Fruit fly (Drosophila melanogaster): ENCODE measurements around the gene CG14238.

CG14238 gene

DNA sequence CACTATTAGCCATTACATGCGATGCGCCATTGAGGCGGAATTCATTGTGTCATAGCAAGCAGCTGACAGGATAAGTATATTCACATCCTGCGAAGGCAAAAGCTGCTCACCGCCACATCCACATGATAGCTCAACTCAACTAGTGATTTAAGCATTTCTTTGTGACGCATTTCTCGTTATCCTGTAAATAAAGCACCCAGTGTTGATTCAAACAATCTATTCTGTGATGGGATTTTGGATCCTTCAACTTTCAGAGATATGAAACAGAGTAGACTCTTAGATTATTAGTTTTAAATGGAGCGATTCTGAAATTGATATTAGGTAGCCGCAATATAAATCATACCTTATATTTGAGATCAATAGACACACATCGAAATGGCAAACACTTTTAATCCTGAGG, 9.3 kb upstream of the CG14238 start, which contains the start of gene Hex-t1:
Gene Hex-t1 (plus strand): TSS at position 301 of the 400 bp plus-strand sequence.
- TF ChIP-seq CG8478 (optimal IDR thresholded peaks at IDR 0.05) (no peak), CTCF (optimal IDR thresholded peaks at IDR 0.05) (no peak)

DNA sequence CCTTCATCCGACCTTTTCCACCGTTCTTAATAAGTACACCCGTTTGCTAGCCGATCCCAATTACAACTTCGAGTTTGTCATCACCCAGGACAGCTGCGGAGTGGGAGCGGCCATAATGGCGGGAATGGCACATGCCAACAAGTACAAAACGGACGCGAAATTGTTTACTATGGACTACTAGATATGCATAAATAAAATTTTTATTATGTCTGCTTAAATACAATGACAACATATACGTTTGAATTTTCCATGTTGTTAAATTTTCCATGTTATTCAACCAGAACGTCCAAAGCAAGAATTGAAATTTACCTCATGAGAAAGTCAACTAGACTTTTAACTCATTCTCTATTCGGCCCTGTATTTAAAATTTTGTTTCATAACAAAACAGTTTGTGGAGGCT, 7.7 kb upstream of the CG14238 start, which contains the start of gene Hex-t2:
Gene Hex-t2 (plus strand): TSS at position 301 of the 400 bp plus-strand sequence.
- TF ChIP-seq CTCF (optimal IDR thresholded peaks at IDR 0.05), result no peak
- TF ChIP-seq CG8478 (optimal IDR thresholded peaks at IDR 0.05), result no peak

DNA sequence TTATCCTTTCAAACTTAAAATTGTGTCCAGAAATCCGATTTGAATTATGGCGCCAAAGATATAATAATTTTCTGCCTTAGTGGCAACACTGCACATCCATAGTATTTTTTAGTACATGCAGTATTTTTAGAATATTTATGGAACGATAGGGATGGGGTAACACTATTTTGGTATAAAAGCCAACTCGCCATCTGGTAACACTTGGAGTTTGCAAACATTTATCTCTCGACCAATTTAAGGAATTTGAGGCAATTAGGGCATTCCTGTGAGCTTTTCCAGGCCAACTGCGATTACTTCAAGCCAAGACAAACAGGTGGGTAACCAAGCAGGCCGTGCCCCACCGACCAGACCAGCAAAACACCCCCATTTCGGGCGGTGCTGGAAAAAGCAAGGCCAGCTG, 5.7 kb upstream of the CG14238 start, which contains the start of gene CG5447:
Gene CG5447 (plus strand): TSS at position 190 of the 400 bp plus-strand sequence.
- TF ChIP-seq CTCF (optimal IDR thresholded peaks at IDR 0.05) (no peak), CG8478 (optimal IDR thresholded peaks at IDR 0.05) (no peak)

DNA sequence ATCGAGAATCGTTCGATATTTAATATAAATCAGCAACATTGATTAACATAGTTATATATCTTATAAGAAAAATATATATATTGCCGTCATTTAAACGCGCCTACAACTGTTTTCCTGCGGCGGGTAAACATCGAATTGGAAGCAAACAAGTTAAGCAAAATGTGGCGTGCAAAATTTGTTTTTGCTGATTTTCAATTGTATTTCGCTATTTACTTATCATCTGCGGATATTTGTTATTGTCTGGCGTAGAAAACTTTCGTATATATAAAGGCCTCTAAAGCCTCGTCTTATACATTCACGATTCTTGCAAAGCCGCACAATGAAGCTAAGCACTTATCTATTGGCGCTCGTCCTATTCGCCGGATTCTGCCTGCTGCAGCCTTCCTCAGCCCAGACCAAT, 3.6 kb upstream of the CG14238 start, which contains the start of gene CG43117:
Gene CG43117 (plus strand): TSS at position 301 of the 400 bp plus-strand sequence.
- no peak for TF ChIP-seq CTCF (optimal IDR thresholded peaks at IDR 0.05)
- no peak for TF ChIP-seq CG8478 (optimal IDR thresholded peaks at IDR 0.05)

DNA sequence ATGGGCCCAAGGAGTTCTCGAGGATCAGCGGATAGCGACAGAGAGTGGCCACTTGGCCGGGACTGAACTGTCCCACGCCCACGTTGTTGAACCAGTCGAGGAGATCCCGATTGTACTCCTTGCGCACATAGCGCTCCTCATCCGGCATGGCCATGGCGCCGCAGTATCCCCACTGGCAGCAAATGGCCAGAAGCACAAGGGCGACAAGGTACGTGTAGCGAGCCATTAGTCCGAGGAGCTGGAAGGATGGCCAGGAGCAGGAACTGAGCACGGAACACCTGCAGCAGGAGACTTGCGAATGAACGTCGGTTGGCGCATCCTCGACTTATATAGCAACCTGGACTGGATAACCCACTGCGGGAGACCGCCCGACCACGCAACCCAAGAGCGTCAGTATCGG, 2.2 kb upstream of the CG14238 start, which contains the start of gene Pdf:
Gene Pdf (minus strand): TSS at position 304 of the 400 bp plus-strand sequence.
- TF ChIP-seq CG8478 (optimal IDR thresholded peaks at IDR 0.05) (no peak), CTCF (optimal IDR thresholded peaks at IDR 0.05) (no peak)

DNA sequence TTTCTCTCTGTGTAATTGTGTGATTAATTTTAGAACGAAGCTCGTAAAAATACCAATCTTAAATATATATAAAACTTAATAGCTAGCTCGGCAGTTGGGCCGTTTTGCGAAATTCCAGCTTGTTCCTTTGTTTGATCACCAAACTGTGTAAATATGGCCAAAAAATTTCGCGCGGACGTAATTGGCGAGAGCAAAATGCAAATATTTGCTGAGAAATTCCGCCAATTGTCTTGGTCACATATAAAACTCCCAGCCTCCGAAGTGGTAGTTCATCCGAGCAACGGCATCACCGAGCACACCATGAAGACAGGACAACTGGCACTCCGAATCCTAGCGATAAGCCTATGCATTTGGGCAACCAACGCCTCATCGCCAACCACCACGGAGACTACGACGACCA, 1.5 kb upstream of the CG14238 start, which contains the start of gene CG14237:
Gene CG14237 (plus strand): TSS at position 301 of the 400 bp plus-strand sequence.
- TF ChIP-seq CTCF (optimal IDR thresholded peaks at IDR 0.05) (no peak), CG8478 (optimal IDR thresholded peaks at IDR 0.05) (no peak)

DNA sequence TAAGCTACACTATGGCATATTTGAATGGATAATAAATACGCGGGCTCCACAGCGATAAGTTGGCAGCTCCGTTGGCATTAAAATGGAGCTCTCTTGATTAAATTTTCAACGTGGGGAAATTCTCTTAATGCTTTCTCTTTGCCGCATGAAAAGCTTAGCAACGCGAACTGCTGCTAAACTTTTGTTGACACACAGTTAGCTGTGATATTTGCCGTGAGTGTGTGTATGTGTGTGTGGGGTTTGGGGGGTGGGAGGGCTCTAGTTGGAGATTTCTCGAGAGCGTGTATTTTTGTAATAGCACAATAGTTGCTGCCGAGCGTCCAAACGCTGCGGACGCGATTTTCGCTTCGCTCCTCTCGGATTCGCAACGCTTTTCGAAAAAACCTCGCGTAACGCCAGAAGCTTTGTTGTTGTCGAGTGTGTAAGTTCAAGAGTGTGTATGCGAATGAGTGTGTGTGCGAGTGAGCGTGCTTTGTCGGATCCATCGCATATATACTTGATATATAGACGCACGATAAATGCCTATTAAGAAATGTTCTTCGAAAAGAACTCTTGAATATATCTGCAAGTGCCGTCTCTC, 3.3 kb downstream of the CG14238 start, which contains the start of gene CG5455:
Gene CG5455 (plus strand): TSS at position 302 of the 580 bp plus-strand sequence.
- no peak for TF ChIP-seq CTCF (optimal IDR thresholded peaks at IDR 0.05)
- no peak for TF ChIP-seq CG8478 (optimal IDR thresholded peaks at IDR 0.05)

DNA sequence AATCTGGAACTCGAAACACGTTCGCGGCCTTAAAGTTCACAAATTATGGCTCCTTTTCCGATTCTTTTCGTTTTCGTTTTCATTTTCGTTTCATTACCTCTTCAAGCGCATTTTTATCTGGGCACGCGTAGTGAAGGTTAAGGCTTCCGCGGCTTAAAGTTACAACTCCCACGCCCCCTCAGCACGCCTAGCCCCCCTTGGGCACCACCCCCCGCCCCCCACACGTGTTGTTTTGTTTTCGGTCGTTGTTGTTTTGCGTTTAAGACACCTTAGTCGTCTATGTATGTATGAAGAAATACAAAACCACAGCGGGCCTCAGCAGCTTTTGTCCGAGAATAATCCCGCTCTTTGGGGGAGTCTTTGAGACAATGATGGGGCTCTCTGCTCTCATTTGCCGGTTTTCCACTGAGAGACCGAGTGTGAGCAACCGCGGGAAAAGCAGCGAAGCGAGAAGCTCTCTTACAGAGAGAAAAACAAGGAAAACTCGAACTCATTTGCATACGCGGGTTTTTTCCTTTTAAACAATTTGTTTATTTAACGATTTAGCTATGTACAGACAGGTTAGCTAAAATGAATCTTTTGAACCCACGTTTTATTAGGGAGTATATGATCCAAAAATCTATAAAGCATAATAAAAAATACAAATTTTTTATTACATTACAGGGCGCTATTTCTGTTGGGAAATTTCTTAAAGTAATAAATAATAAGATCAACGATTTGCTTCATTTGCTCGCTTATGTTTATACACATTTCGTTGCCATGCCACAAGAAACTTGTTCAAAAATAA, 4.3 kb downstream of the CG14238 start:
- TF ChIP-seq CG8478 (optimal IDR thresholded peaks at IDR 0.05) (no peak), CTCF (optimal IDR thresholded peaks at IDR 0.05) (no peak)

DNA sequence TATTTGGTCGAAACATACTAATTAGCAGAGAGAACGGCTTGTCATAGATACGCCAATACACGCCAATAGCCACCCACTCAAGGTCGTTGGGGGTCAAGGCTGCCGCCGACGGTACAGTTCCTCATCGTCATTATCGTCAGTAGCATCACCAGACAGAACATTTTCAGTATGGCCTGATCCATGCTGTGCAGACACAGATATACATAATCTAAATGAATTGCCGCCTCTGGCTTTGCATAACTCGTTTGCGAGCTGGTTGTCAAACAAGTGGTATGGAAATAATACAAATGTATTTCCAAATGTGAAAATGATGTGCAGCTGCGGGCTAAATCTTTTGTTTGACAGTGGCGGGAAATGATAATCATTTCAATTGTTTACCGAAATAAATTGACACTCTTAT, 5.1 kb downstream of the CG14238 start:
- TF ChIP-seq CTCF (optimal IDR thresholded peaks at IDR 0.05) (no peak), CG8478 (optimal IDR thresholded peaks at IDR 0.05) (no peak)

DNA sequence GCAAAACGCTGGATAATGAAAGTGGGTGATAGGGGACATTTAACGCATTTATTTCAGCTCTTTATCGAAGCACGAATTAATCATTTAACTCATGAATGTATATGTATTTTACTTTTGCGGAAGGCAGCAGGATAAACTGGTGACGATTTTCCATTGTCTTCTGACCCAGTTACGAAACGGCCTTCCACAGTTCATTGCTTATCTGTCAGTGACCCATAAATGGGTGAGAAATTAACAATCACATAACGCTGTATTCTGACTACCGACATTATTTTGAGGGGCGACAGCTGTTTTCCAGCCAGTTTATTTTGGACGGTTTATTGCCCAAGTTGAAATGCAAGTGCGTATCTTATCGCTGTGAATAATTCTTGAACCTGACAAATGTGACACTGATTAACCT, 5.5 kb downstream of the CG14238 start:
- TF ChIP-seq CG8478 (optimal IDR thresholded peaks at IDR 0.05), result no peak
- no peak for TF ChIP-seq CTCF (optimal IDR thresholded peaks at IDR 0.05)

DNA sequence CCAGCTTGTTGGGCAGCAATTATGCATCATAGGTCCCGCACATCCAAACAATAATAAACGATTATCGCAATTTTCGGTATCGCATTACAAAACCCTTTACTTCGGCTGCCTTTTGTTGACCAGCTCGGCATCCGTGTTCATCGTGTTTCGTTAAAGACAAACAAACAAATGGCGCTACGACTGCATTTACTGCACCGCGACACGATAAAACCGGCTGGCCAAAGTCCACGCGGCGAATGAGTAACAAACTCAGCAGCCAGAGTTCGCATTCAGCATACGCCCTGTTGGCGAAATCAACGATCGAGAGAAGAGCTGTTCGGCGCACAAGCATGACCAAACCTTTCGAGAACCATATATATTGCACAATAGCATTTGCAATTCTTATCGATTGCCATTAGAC, 6.3 kb downstream of the CG14238 start:
- TF ChIP-seq CG8478 (optimal IDR thresholded peaks at IDR 0.05), result no peak
- no peak for TF ChIP-seq CTCF (optimal IDR thresholded peaks at IDR 0.05)

DNA sequence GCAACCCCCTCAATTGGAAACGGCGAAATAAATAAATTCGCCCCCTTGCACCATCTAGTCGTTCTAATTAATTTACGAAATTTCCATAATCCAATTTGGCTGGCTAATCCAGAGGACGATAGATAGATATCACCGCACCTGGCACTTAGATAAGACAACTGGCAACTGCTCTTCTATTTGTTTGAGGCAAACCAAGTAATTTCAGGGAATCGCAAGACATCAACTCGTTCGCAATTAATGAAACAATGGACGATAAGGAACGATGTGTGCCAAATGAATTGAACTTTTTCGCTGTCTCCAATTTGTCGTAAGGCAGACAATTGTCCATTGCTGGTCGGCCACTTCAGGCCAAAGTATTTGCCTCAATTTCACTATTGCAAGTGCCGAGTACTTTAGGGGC, 7.1 kb downstream of the CG14238 start:
- TF ChIP-seq CTCF (optimal IDR thresholded peaks at IDR 0.05) (no peak), CG8478 (optimal IDR thresholded peaks at IDR 0.05) (no peak)

DNA sequence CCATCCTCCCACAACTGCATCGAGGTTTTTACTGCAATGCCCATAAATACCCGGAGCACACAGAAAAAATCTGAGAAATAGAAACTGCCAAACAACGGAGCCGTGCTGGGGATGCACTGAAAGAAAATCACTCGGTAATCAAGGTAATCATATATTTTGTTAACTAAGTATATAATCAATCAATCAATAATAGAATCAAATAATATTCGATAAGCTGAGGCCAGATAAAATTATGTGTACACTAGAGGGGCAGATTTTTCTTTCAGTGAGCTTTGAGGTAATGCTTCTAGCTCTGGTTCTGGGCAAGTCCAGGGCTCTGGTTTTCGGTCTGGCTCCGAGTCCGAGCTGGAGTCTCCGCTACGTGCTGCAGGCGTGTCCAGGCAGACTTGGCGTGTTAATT, 20.0 kb downstream of the CG14238 start:
- TF ChIP-seq CG8478 (optimal IDR thresholded peaks at IDR 0.05) (no peak), CTCF (optimal IDR thresholded peaks at IDR 0.05) (no peak)

DNA sequence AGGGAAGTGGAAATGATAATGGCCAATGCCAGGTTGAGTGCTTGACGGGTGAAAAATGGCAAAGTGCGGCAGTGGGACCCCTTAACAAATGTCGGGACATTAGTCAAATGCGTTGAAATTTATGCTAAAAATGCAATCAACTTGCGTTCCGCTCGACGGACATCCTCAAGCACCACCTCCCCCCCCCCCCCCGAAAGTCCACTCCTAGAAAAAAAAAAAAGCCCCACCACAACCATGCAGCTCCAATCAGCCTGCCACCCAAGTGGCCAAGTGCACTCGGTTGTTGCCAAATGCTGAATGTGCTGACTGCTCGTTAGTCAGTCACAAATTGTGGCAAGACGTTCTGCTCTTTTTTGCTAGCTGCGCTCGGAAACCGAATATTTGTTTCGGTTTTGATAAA, 20.6 kb downstream of the CG14238 start:
- TF ChIP-seq CTCF (optimal IDR thresholded peaks at IDR 0.05) (no peak), CG8478 (optimal IDR thresholded peaks at IDR 0.05) (no peak)

DNA sequence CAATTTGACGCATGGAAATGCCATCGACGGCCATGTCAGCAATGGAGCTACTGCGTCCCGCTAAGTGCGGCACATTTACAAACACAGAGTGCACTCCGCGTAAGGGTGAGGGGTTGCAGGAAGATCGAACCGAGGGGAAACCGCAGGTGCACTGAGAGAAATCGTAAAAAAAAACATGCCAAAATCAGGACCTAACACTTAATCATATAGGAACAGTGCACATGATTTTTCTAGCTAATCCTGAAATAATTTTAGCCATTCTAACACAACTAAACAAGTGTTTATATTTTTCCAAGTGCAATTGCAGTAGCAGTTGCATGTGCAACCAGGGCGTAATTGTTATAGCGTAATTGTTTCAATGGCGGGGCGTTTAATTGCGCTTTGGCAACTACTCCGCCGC, 21.2 kb downstream of the CG14238 start:
- TF ChIP-seq CG8478 (optimal IDR thresholded peaks at IDR 0.05) (no peak), CTCF (optimal IDR thresholded peaks at IDR 0.05) (no peak)

DNA sequence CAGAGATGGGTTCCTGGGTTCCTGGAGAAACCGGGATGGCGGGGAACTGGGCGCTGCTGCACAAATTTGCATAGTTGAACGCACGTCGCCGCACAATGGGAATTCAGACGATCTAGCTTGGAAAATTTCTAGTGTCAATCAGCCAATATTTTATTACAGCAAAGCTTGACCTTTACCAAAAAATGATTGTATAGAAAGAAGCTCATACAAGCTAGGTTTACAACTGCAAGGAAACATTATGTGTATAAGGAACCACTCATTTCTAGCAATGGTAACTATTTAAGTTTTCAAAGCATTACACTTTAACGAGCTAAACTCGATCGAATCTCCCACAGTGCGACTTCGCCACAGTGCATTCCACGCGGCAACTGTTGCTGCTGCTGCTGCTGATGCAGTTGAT, 22.3 kb downstream of the CG14238 start:
- TF ChIP-seq CTCF (optimal IDR thresholded peaks at IDR 0.05), result no peak
- TF ChIP-seq CG8478 (optimal IDR thresholded peaks at IDR 0.05), result no peak

All from S2 (cell line).